Fruit fly (Drosophila melanogaster): ENCODE results near the gene gdl-ORF39.

gdl-ORF39 gene

DNA sequence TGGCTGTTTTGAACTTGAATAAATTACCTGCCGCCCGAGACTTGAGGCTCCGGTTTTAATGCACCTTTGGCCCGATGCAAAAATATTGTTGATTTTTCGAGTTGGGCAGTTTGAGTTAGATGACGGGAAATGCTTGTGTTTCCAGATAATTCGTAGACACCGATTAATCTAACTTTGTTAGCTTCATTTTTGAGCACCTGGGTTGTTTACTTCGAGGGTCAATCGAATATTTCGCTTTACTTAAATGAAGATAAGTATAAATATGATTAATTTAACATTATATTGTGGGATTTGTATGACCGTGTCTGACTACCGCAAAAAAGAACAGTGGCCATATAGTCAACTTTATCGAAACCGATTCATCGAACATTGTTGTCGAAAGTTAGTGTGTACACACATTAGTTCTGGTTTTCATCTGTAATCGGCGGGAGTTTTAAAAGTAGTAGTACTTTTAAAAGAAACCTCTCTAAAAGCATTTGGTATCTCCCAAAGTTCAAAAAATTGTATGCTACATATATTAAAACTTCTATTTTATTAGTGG is 14.6 kb downstream of the gdl-ORF39 start, which contains the start of gene CG7945:
TSS of gene CG7945 (minus strand) at position 332 of the 541 bp plus-strand sequence.
- TF ChIP-seq CTCF (optimal IDR thresholded peaks at IDR 0.05) = no peak
- TF ChIP-seq CG8478 (optimal IDR thresholded peaks at IDR 0.05) = no peak

DNA sequence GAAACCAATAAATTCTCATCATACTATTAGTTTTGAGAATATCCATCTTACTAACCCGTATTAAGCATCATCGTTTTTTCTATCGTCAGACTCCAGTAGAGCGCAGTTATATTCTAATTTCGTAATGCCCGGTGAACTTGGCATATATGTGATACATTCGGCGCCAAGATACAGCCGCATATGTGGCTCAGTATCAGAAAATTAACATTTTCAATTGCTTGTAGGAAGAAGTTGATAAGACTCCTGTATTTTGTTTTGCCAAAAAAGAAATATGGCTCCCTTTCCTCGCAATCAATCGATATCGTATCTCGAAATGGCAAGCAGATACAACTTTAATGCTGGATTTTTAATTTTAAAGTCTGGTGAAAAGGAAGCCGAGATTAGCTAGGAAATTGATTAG is 15.9 kb downstream of the gdl-ORF39 start, which contains the start of gene CG33986:
TSS of gene CG33986 (minus strand) at position 101 of the 400 bp plus-strand sequence.
- TF ChIP-seq CTCF (optimal IDR thresholded peaks at IDR 0.05) = no peak
- no peak for TF ChIP-seq CG8478 (optimal IDR thresholded peaks at IDR 0.05)

DNA sequence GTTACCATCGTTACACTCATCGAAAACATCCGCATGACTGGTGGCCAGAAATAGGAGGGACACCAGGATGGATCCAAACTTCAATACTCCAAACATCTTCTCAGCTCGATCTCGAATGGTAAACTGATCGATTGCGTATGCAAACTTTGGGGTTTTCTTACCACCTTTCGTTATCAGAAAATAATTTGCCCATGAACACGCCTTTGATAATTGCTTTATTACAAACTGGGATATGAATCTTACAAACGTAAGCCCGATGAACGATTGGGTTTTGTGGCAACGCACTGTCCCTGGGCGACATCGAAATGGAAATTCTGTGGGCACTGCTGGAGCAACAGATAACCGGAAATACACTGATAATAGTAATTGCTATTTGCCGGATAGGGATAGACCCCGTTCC is 17.5 kb downstream of the gdl-ORF39 start, which contains the start of gene CG33985:
TSS of gene CG33985 (minus strand) at position 101 of the 400 bp plus-strand sequence.
- no peak for TF ChIP-seq CTCF (optimal IDR thresholded peaks at IDR 0.05)

DNA sequence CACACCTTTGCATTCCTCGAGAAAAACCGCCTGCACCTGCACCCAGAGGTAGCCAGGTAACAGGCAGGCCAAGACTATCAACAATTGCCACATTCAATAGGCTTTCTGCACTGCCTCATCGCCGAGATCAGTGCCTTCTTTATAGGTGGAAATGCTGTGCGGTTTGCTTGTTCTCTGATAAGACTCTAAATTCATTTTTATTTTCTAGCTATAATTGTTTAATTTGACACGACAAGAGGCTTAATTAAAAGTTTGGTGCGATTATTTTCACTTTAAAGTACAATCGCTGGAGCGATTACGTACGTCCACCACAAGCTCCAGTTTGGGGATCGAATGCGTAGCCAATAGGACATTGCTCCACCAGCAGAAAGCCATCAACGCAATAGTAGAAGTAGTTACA is 18.2 kb downstream of the gdl-ORF39 start, which contains the start of gene CG42729:
TSS of gene CG42729 (minus strand) at position 101 of the 400 bp plus-strand sequence.
- no peak for TF ChIP-seq CG8478 (optimal IDR thresholded peaks at IDR 0.05)
- TF ChIP-seq CTCF (optimal IDR thresholded peaks at IDR 0.05) = no peak

DNA sequence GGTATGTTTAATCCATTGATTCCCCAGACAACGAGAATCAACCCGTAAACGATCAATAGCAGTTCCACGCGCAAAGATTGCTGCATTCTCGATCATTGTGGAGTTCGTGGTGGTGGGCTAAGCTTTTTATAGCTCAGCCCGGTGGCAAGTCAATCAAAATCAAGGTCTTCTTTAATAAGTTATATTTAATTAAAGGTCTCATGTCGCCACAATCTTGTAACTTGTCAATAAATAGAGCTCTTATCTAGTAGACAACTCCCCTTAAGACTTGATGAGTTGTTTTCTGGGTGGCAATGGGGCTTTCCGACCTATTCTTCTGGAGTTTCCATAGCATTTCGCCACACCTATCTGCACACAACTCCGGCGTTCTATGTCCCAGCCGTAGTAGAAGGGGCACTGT is 18.9 kb downstream of the gdl-ORF39 start, which contains the start of gene CG42728:
TSS of gene CG42728 (minus strand) at position 101 of the 400 bp plus-strand sequence.
- TF ChIP-seq CG8478 (optimal IDR thresholded peaks at IDR 0.05) (no peak), CTCF (optimal IDR thresholded peaks at IDR 0.05) (no peak)

DNA sequence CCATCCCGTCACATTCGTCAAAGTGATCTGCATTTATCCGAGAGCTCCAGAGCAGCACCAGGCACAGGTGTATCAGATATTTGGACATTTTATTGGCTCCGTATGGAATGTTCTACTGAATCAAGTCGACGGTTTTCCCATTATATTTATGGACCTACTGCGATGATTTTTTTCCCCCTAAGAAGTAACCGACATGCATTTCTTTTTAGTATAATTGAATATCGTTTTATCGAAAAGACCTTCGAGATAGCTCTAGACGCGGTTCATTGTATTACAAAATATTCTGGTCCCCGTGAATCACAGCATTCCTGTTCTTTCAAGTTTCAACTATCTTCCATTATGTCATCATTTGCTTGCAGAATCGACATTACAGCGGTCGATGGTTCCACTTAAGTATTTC is 19.9 kb downstream of the gdl-ORF39 start, which contains the start of gene obst-H:
TSS of gene obst-H (minus strand) at position 101 of the 400 bp plus-strand sequence.
- TF ChIP-seq CG8478 (optimal IDR thresholded peaks at IDR 0.05) (no peak), CTCF (optimal IDR thresholded peaks at IDR 0.05) (no peak)

DNA sequence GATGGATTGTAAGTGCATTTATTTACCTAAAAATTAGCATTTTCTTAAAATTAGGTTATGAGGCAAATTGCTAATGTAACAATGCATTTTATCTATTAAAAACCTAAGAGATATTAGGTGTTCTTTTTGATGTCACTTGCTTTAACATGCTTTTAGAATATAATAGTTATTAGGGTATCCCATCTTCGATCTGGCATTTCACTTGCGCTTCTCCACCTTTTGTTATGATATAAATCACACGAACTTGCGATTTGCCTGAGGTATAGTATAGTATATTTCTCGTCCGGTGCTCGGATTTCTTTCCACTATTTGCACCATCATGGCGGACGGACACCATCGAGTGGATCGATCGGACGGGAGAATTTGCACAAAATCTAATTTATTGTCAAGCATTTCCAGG is 20.8 kb downstream of the gdl-ORF39 start:
- TF ChIP-seq CTCF (optimal IDR thresholded peaks at IDR 0.05) = no peak
- no peak for TF ChIP-seq CG8478 (optimal IDR thresholded peaks at IDR 0.05)

DNA sequence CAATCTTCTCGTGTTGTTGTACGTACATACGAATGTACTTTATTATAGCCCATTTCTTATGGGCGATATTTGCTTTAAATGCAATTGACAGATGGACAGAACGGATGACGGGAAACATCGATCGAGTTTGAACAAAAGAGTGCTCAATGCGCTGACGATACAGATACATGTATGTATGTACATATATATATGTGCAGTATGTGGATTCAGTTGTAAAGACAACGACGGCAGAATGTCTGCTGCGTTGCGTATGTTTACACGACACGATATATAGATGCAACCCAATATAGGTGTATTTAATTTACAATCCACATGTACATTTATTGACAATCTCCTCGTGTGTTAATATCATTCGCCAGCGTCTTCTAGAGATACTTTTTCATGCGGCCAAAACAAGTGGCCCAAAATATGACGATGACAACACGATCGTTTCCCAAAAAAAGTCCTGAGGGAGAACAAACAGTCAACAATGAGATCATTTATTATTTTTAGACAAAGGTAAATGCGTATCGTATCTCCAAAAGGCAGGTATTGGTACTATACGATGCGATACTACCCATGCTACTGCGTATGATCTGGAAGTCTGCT is 21.5 kb downstream of the gdl-ORF39 start:
- TF ChIP-seq CTCF (optimal IDR thresholded peaks at IDR 0.05) (no peak), CG8478 (optimal IDR thresholded peaks at IDR 0.05) (no peak)

DNA sequence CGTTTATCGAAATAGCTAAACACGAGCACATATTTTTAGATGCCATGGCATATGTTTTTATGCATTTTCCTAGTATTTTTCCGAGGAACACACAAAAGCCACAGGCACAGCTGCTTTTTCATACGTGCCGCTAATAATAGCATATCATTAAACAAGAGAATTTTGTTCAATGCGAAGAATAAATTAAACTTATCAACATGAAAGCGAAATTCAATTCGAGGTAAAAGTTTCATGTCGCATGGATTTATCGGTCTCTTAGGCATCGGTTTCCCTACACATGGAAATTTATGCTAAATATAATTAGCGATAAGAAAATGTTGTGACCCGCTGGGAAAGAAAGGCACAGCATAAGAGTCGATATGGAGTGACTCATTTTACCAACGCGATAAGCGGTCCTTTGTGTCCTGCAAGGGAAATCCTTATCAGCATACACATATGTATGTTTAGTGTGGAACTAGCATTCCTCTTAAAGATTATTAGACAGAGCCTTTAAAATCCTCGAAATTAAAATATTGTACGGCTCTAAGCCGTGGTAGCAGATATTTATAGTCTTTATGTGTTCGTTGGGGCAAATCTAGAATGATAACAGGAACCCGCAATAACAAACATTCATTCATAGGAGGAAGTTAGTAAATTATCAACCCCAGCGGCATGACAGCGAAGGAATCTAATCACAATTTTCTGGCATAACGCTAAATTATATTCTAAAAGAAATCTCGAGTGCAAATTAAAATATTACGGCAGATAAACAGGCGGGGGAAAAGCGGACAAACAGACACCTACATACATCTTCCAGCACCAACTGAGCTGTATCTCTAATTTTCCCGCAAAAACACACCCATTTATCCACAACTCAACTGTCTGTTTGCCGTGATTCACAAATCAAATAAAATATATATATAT is 22.4 kb downstream of the gdl-ORF39 start, which contains the start of gene CG43248:
TSS of gene CG43248 (minus strand) at position 51 of the 903 bp plus-strand sequence.
- TF ChIP-seq CTCF (optimal IDR thresholded peaks at IDR 0.05) (no peak), CG8478 (optimal IDR thresholded peaks at IDR 0.05) (no peak)

DNA sequence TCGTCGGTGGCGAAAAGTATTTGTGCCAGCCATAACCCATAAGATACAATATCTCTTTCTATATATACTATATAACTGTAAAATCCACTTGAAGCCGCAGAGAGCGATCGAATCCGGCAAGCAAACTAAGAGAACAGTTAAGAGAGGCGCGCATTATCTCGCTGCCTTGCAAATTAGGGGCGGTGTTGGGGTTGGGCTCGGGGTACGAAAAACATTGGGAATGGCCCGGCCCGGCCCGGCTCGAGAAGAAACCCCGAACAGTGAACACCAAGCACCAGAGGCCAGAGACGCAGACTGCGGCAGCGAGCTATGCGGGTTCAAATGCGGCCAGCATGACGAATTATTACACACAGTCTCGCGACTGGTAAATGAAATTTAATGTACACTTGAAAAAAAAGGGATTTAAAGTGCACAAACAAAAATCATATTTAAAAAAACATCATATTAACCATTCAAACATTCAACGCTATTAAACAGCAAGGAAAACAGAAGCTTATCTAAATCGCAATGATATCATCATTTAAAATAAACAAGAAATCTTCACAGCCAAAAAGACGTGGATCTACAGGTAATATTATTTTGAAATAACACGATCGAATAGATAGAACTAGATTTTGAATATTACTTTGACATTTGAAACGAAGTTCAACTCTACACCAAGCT is 23.3 kb downstream of the gdl-ORF39 start:
- TF ChIP-seq CG8478 (optimal IDR thresholded peaks at IDR 0.05) (no peak), CTCF (optimal IDR thresholded peaks at IDR 0.05) (no peak)

DNA sequence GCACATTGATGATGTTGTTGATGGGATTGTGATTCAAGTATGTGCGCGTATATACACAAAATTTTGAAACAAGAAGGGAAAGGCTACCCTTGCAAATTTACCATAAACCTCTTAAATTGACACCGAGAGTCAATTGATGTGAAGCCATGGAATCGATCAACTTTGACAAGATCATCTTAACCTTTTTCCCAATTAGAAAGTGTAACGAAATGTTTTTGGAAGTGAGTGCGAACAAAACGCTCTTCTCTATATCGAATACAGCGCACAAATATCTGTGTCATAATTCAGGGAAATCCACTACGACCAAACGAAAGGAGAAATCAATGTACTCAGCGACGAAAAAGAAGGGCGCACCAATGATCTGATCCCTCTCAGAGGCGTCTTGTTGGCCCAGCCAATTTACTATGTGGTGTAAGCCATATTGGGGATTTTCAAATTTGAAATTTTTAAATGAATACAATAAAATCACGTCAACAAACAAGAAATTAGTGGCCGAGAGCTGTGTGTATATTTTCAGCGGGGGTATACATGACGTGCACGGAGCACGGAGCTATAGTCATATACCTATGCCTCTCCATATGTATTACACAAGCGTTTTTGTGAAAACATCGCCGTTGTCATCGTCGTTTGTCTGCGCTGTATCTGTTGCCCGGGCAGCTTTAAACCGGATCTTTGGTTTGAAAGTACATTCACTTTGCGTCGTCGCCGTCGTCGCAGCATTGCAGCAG is 24.3 kb downstream of the gdl-ORF39 start:
- no peak for TF ChIP-seq CTCF (optimal IDR thresholded peaks at IDR 0.05)
- TF ChIP-seq CG8478 (optimal IDR thresholded peaks at IDR 0.05) = no peak

DNA sequence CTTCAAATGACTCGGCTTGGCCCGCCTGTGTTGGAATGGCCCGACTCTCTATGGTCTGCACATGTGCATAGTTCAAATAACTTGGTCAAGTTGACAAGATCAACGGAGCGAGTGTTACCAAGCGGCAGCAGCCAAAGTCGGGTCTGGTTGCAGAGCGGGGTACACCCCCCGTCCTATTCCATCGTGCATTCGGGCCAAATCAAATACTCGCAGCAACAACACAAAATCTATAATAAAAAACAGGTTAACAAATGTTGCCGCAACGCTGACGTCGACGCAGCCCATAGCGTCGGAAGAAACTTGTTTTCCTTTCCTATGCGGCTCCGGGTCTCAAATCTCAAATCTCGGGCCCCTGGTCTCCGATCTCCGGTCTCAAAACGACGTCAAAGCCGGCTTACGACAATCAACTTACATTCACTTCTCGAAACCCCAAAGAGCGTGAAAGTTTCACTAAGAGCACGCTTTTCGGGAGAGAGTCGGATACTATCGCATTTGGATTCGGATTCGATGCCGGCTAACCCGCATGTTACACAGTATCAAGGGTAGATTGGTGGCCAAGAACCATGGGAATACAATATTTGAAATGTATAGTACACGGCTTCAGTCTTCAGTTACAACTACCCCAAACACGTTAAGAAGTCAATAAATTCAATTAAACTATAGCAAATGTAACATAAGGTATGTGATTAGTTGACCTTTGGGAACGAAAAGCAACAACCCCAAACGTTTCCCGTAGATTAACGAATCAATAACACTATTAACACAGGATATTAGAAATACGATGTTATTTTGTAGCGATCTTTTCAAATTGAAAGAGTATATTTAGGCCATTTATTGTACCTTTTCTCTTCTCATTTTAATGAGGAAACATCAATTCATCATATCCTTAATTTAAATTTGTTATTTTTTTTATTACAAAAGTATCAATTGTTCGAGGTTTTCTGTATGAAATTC is 25.3 kb downstream of the gdl-ORF39 start:
- TF ChIP-seq CTCF (optimal IDR thresholded peaks at IDR 0.05) (no peak), CG8478 (optimal IDR thresholded peaks at IDR 0.05) (no peak)

DNA sequence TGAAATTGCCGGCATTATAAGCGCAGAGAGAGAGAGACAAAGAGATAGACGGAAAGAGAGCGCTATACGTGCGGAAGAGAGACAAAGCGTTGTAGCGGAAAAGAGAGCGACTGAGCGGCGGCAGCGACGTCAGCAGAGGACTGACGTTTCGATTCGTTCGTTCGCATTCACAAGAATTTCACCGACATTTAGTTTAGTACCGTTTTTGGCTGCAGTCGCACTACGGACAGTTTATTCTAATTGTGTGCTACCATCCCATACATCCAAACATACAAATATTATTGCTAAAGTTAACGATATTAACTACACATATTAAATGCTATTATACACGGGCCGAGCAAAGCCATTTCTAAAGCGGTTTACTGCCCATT is 26.0 kb downstream of the gdl-ORF39 start, which contains the start of gene CrebA:
TSS of gene CrebA (plus strand) at position 168 of the 371 bp plus-strand sequence.
- no peak for TF ChIP-seq CTCF (optimal IDR thresholded peaks at IDR 0.05)
- TF ChIP-seq CG8478 (optimal IDR thresholded peaks at IDR 0.05) = no peak
